Worm (Caenorhabditis elegans): ENCODE measurements around the gene K03H1.9.

DNA sequence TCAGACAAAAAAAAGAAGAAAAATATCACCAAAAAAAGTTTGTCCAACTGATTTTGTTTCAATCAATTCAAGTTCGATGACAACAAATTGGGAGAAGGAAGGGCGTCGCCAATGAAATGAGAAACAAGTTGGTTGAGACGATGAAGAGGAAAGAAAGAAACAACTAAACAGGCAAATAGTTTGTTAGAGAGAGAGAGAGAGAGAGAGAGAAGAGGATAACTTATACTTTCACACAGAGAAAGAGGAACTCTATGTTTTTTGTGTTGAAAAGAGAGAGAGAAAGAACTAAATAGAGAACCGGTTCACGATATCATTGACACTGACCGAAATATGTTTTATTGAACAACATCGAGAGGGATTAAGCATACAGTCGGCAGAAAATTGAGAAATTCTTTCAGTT is 33.7 kb downstream of the K03H1.9 start:
- TF ChIP-seq flt-1 (GFP tag; IDR thresholded peaks at IDR 0.05) (no peak), ama-1 (optimal IDR thresholded peaks at IDR 0.05) (no peak), ceh-36 (tag; optimal IDR thresholded peaks at IDR 0.05) (no peak), hmbx-1 (tag; optimal IDR thresholded peaks at IDR 0.05) (no peak), B0310.2 (tag; optimal IDR thresholded peaks at IDR 0.05) (no peak)
